Fruit fly (Drosophila melanogaster): Measurements from ENCODE around the gene CG42740.

The CG42740 gene

dm6 chr3R:30387515-30388178 lies 35.1 kb downstream of the CG42740 start, which contains the start of the genes Fer2LCH and Fer1HCH (continued):
- TF ChIP-seq CG11398 (GFP tag; optimal IDR thresholded peaks at IDR 0.05) (no peak), amos (GFP tag; IDR thresholded peaks at IDR 0.05; ENCODE audit: partially characterized antibody) (peak; percentile 31; the same call in 1 of the 2 replicates), pzg (GFP tag; optimal IDR thresholded peaks at IDR 0.05) (no peak), insv (GFP tag; optimal IDR thresholded peaks at IDR 0.05) (no peak), CG12391 (tag; optimal IDR thresholded peaks at IDR 0.05) (no peak), Bgb (GFP tag; IDR thresholded peaks at IDR 0.05; ENCODE audit: partially characterized antibody) (peak; percentile 48; the same call in 1 of the 2 replicates), CG4282 (GFP tag; optimal IDR thresholded peaks at IDR 0.05) (no peak), dpn (GFP tag; optimal IDR thresholded peaks at IDR 0.05) (no peak), B-H1 (GFP tag; IDR thresholded peaks at IDR 0.05) (no peak), CG31441 (GFP tag; IDR thresholded peaks at IDR 0.05) (no peak), CG12299 (tag; optimal IDR thresholded peaks at IDR 0.05) (no peak), toy (GFP tag; IDR thresholded peaks at IDR 0.05) (no peak), H15 (GFP tag; IDR thresholded peaks at IDR 0.05) (no peak), Dll (GFP tag; IDR thresholded peaks at IDR 0.05; ENCODE audit: partially characterized antibody) (0 out of 4 replicates have a peak, but pooled peaks have one; percentile 5), Atf-2 (GFP tag; optimal IDR thresholded peaks at IDR 0.05) (no peak), mld (GFP tag; IDR thresholded peaks at IDR 0.05; ENCODE audit: partially characterized antibody) (no peak), ttk (GFP tag; IDR thresholded peaks at IDR 0.05) (no peak), Bdp1 (GFP tag; optimal IDR thresholded peaks at IDR 0.05) (no peak), CG3407 (GFP tag; optimal IDR thresholded peaks at IDR 0.05) (no peak), CG8944 (GFP tag; optimal IDR thresholded peaks at IDR 0.05) (no peak), CTCF (GFP tag; optimal IDR thresholded peaks at IDR 0.05) (no peak), CG6683 (GFP tag; optimal IDR thresholded peaks at IDR 0.05) (no peak), Trl (optimal IDR thresholded peaks at IDR 0.05) (peak; percentile 76 to 80), Trl (GFP tag; optimal IDR thresholded peaks at IDR 0.05) (no peak), rib (GFP tag; IDR thresholded peaks at IDR 0.05) (peak; percentile 52; the same call in 1 of the 2 replicates), Dbx (GFP tag; IDR thresholded peaks at IDR 0.05) (no peak; the same call in 2 of the 3 replicates), eyg (GFP tag; optimal IDR thresholded peaks at IDR 0.05) (no peak), CG14667 (GFP tag; IDR thresholded peaks at IDR 0.05) (no peak), ci (GFP tag; IDR thresholded peaks at IDR 0.05) (peak; percentile 41; the same call in 1 of the 3 replicates), Nf-YB (GFP tag; optimal IDR thresholded peaks at IDR 0.05) (no peak), CG6689 (GFP tag; IDR thresholded peaks at IDR 0.05) (no peak), CG12769 (tag; optimal IDR thresholded peaks at IDR 0.05) (peak; percentile 10), NfI (GFP tag; optimal IDR thresholded peaks at IDR 0.05) (no peak), Kr (GFP tag; optimal IDR thresholded peaks at IDR 0.05) (no peak), Deaf1 (tag; optimal IDR thresholded peaks at IDR 0.05) (peak; percentile 28)

- TF ChIP-seq cas (GFP tag; IDR thresholded peaks at IDR 0.05) = no peak
- no peak for TF ChIP-seq Dad (GFP tag; optimal IDR thresholded peaks at IDR 0.05)
- no peak for TF ChIP-seq Bgb (GFP tag; IDR thresholded peaks at IDR 0.05; ENCODE audit: partially characterized antibody)
- peak; percentile 30 for TF ChIP-seq Fer1 (GFP tag; optimal IDR thresholded peaks at IDR 0.05)
- no peak for TF ChIP-seq fru (optimal IDR thresholded peaks at IDR 0.05)
- TF ChIP-seq ase (GFP tag; IDR thresholded peaks at IDR 0.05) = no peak
- TF ChIP-seq CG13287 (GFP tag; IDR thresholded peaks at IDR 0.05; ENCODE audit: partially characterized antibody) = peak; percentile 20; the same call in 1 of the 2 replicates
- no peak for TF ChIP-seq sima (GFP tag; optimal IDR thresholded peaks at IDR 0.05)
- TF ChIP-seq MESR4 (GFP tag; optimal IDR thresholded peaks at IDR 0.05) = no peak
- no peak for TF ChIP-seq Fer2 (tag; optimal IDR thresholded peaks at IDR 0.05)
- no peak for TF ChIP-seq Sry-β (GFP tag; optimal IDR thresholded peaks at IDR 0.05)
- TF ChIP-seq dm (GFP tag; optimal IDR thresholded peaks at IDR 0.05) = peak; percentile 12
- no peak for TF ChIP-seq BEAF-32 (GFP tag; optimal IDR thresholded peaks at IDR 0.05)
- no peak for TF ChIP-seq Bteb2 (GFP tag; optimal IDR thresholded peaks at IDR 0.05)
- peak; percentile 16; the same call in 1 of the 3 replicates for TF ChIP-seq so (GFP tag; IDR thresholded peaks at IDR 0.05)
- TF ChIP-seq dmrt99B (tag; optimal IDR thresholded peaks at IDR 0.05) = no peak
- TF ChIP-seq emc (GFP tag; optimal IDR thresholded peaks at IDR 0.05) = no peak
- TF ChIP-seq Atf6 (GFP tag; IDR thresholded peaks at IDR 0.05) = no peak
These were observed 35.9 kb downstream of the CG42740 start for dm6 chr3R:30386759-30387437.

Measured in whole organism, embryonic.